Worm (Caenorhabditis elegans) whole organism, early embryonic: ENCODE results near the gene Y102A11A.2.

ENCODE experiments used
- aly-1 ChIP-seq: sonication (generic microtip); optimal IDR thresholded peaks from 2 replicates; lab custom pipeline; 2016; ENCODE audit warnings: missing genetic modification characterization, missing compliant biosample characterization
- ama-1 ChIP-seq: fragments of 150-350 bp; optimal IDR thresholded peaks from 2 replicates; lab custom pipeline; 2014
- ceh-13 ChIP-seq: fragments of 200-800 bp; sonication (Bioruptor generic); optimal IDR thresholded peaks from 2 replicates; lab custom pipeline; 2018; ENCODE audit warnings: mild to moderate bottlenecking, missing genetic modification characterization, missing compliant biosample characterization
- ets-7 ChIP-seq: sonication (generic microtip); optimal IDR thresholded peaks from 2 replicates; lab custom pipeline; 2016; ENCODE audit warnings: missing genotype, missing genetic modification characterization, missing compliant biosample characterization
- hmbx-1 ChIP-seq: sonication (generic microtip); optimal IDR thresholded peaks from 2 replicates; lab custom pipeline; 2016; ENCODE audit warnings: mild to moderate bottlenecking, missing genetic modification characterization, missing compliant biosample characterization
- hmg-4 ChIP-seq: fragments of 200-800 bp; sonication (Bioruptor generic); optimal IDR thresholded peaks from 2 replicates; lab custom pipeline; 2018; ENCODE audit warnings: mild to moderate bottlenecking, missing genetic modification characterization, missing compliant biosample characterization
- scrt-1 ChIP-seq: fragments of 200-800 bp; sonication (Bioruptor generic); IDR thresholded peaks from 2 replicates; pipeline ENCODE4 v1.3.6; 2022; ENCODE audit warnings: missing genetic modification characterization, missing compliant biosample characterization
- tbx-11 ChIP-seq: fragments of 200-800 bp; sonication (Bioruptor generic); IDR thresholded peaks from 2 replicates; pipeline ENCODE4 v1.3.6; 2022; ENCODE audit warnings: missing genetic modification characterization, missing compliant biosample characterization
- tbx-37 ChIP-seq: fragments of 200-800 bp; sonication (Bioruptor generic); conservative IDR thresholded peaks from 2 replicates; pipeline ENCODE4 v1.3.6; 2022; ENCODE audit warnings: missing genetic modification reagents, missing genetic modification characterization, missing compliant biosample characterization
- tra-4 ChIP-seq: sonication (generic microtip); optimal IDR thresholded peaks from 2 replicates; lab custom pipeline; 2017; ENCODE audit warnings: missing genetic modification characterization, missing compliant biosample characterization

DNA sequence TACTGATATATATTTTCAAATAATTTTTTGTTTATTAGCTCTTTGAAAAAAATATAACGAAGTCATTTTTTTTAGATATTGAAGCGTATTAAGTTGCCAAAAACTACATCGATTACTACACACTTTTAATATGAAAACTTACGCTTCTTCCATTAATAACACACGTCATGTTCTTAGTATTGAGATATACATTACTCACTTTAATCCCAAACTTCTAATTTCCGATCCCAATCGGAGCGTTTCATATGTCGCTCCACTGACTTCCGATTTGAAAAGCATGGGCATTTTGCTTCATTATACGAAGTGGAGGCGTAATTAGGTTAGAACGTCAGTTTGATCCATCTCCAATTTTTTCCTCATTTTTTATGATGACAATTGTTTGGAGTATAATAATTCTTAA is 52.4 kb downstream of the Y102A11A.2 start:
- TF ChIP-seq hmg-4 (GFP tag; lab: Kevin White, UChicago), result no peak
- TF ChIP-seq ets-7 (tag; lab: Kevin White, UChicago), result no peak
- TF ChIP-seq ama-1 (lab: Kevin White, UChicago), result no peak
- no peak for TF ChIP-seq tbx-37 (GFP tag; lab: Robert Waterston, UW)
- no peak for TF ChIP-seq ceh-13 (GFP tag; lab: Kevin White, UChicago)
- no peak for TF ChIP-seq aly-1 (tag; lab: Kevin White, UChicago)
- TF ChIP-seq tra-4 (tag; lab: Kevin White, UChicago), result no peak
- TF ChIP-seq tbx-11 (GFP tag; lab: Robert Waterston, UW), result no peak
- TF ChIP-seq scrt-1 (GFP tag; lab: Robert Waterston, UW), result no peak
- TF ChIP-seq hmbx-1, result no peak
